Fruit fly (Drosophila melanogaster) whole organism, embryonic: ENCODE results near the gene ps.
A peak's percentile ranks its signal among the peaks of the same experiment; 100 is the strongest.

Experiments
- B-H2 ChIP-seq: fragments of 200-800 bp; sonication (Bioruptor generic); optimal IDR thresholded peaks from 2 replicates; lab custom pipeline; 2018; ENCODE audit warnings: missing biosample characterization, mild to moderate bottlenecking, missing genetic modification characterization
- CG12236 ChIP-seq: fragments of 200-800 bp; sonication (Bioruptor generic); optimal IDR thresholded peaks from 2 replicates; lab custom pipeline; 2016; ENCODE audit warnings: missing biosample characterization, missing genetic modification characterization
- CG1233 ChIP-seq: fragments of 200-800 bp; sonication (Bioruptor generic); optimal IDR thresholded peaks from 4 replicates; lab custom pipeline; 2018; ENCODE audit warnings: missing biosample characterization, mild to moderate bottlenecking, missing genetic modification characterization
- CG12659 ChIP-seq: fragments of 200-800 bp; sonication (Bioruptor generic); optimal IDR thresholded peaks from 3 replicates; lab custom pipeline; 2017; ENCODE audit warnings: mild to moderate bottlenecking, missing biosample characterization, missing genetic modification reagents, missing genetic modification characterization
- CG16779 ChIP-seq: fragments of 200-800 bp; sonication (Bioruptor generic); IDR thresholded peaks from 2 replicates; pipeline ENCODE4 v1.3.6; 2022; ENCODE audit warnings: missing biosample characterization, missing genetic modification characterization
- CG30020 ChIP-seq: fragments of 200-800 bp; optimal IDR thresholded peaks from 2 replicates; lab custom pipeline; 2019; ENCODE audit warnings: missing biosample characterization, mild to moderate bottlenecking, missing genetic modification characterization, moderate library complexity
- CG30431 ChIP-seq: fragments of 200-800 bp; sonication (Bioruptor generic); optimal IDR thresholded peaks from 2 replicates; lab custom pipeline; 2017; ENCODE audit warnings: missing biosample characterization, missing genetic modification characterization
- CG32772 ChIP-seq: fragments of 200-800 bp; sonication (Bioruptor generic); IDR thresholded peaks from 2 replicates; pipeline ENCODE4 v1.3.6; 2022; ENCODE audit warnings: missing biosample characterization, missing genetic modification characterization
- CG33557 ChIP-seq: fragments of 200-800 bp; sonication (Bioruptor generic); optimal IDR thresholded peaks from 2 replicates; lab custom pipeline; 2019; ENCODE audit warnings: missing biosample characterization, mild to moderate bottlenecking, missing genetic modification characterization, moderate library complexity
- CG3995 ChIP-seq: fragments of 200-800 bp; sonication (Bioruptor generic); optimal IDR thresholded peaks from 3 replicates; lab custom pipeline; 2016; ENCODE audit warnings: missing biosample characterization, missing genetic modification characterization
- CG4707 ChIP-seq: fragments of 200-800 bp; sonication (Bioruptor generic); optimal IDR thresholded peaks from 2 replicates; lab custom pipeline; 2018; ENCODE audit warnings: missing biosample characterization, mild to moderate bottlenecking, missing genetic modification characterization, moderate library complexity
- CG4820 ChIP-seq: fragments of 200-800 bp; sonication (Bioruptor generic); optimal IDR thresholded peaks from 3 replicates; lab custom pipeline; 2016; ENCODE audit warnings: missing biosample characterization, missing genetic modification characterization
- CG7556 ChIP-seq: fragments of 200-800 bp; sonication (Bioruptor generic); optimal IDR thresholded peaks from 2 replicates; lab custom pipeline; 2017; ENCODE audit warnings: missing biosample characterization, mild to moderate bottlenecking, missing genetic modification characterization
- CG8359 ChIP-seq: fragments of 200-800 bp; sonication (Bioruptor generic); optimal IDR thresholded peaks from 2 replicates; lab custom pipeline; 2017; ENCODE audit warnings: missing biosample characterization, mild to moderate bottlenecking, missing genetic modification characterization, borderline replicate concordance
- CG8388 ChIP-seq: fragments of 200-800 bp; sonication (Bioruptor generic); optimal IDR thresholded peaks from 2 replicates; lab custom pipeline; 2019; ENCODE audit warnings: missing biosample characterization, mild to moderate bottlenecking, missing genetic modification characterization, moderate library complexity
- CG9437 ChIP-seq: fragments of 200-800 bp; sonication (Bioruptor generic); optimal IDR thresholded peaks from 2 replicates; lab custom pipeline; 2018; ENCODE audit warnings: missing biosample characterization, mild to moderate bottlenecking, missing genetic modification characterization
- Ets65A ChIP-seq: fragments of 200-800 bp; sonication (Bioruptor generic); peaks from one replicate; lab custom pipeline; 2016; ENCODE audit warnings: missing biosample characterization, missing genetic modification characterization
- Fer1 ChIP-seq: fragments of 200-800 bp; sonication (Bioruptor generic); optimal IDR thresholded peaks from 2 replicates; lab custom pipeline; 2017; ENCODE audit warnings: missing biosample characterization, mild to moderate bottlenecking, missing genetic modification characterization
- H15 ChIP-seq: fragments of 200-800 bp; sonication (Bioruptor generic); IDR thresholded peaks from 3 replicates; pipeline ENCODE4 v1.3.6; 2022; ENCODE audit warnings: missing biosample characterization, missing genetic modification characterization
- H2.0 ChIP-seq: fragments of 200-800 bp; sonication (Bioruptor generic); IDR thresholded peaks from 2 replicates; pipeline ENCODE4 v1.3.6; 2022; ENCODE audit warnings: missing biosample characterization, missing genetic modification characterization
- HHEX ChIP-seq: fragments of 200-800 bp; sonication (Bioruptor generic); optimal IDR thresholded peaks from 3 replicates; lab custom pipeline; 2017; ENCODE audit warnings: missing biosample characterization, mild to moderate bottlenecking, missing genetic modification characterization, missing genetic modification reagents
- HLH4C ChIP-seq: fragments of 200-800 bp; sonication (Bioruptor generic); IDR thresholded peaks from 3 replicates; pipeline ENCODE4 v1.3.6; 2022; ENCODE audit warnings: missing biosample characterization, missing genetic modification characterization; ENCODE audit not compliant: partially characterized antibody
- Mad ChIP-seq: fragments of 200-800 bp; sonication (Bioruptor generic); optimal IDR thresholded peaks from 2 replicates; lab custom pipeline; 2016; ENCODE audit warnings: missing biosample characterization, missing genetic modification characterization
- Mrtf ChIP-seq: fragments of 200-800 bp; sonication (Bioruptor generic); IDR thresholded peaks from 3 replicates; pipeline ENCODE4 v1.3.6; 2022; ENCODE audit warnings: missing biosample characterization, missing genetic modification characterization
- PHDP ChIP-seq: fragments of 200-800 bp; sonication (Bioruptor generic); optimal IDR thresholded peaks from 3 replicates; lab custom pipeline; 2018; ENCODE audit warnings: missing biosample characterization, mild to moderate bottlenecking, missing genetic modification characterization, moderate library complexity
- Sox100B ChIP-seq: fragments of 200-800 bp; sonication (Bioruptor generic); optimal IDR thresholded peaks from 3 replicates; lab custom pipeline; 2018; ENCODE audit warnings: missing biosample characterization, mild to moderate bottlenecking, missing genetic modification characterization
- TFAM ChIP-seq: fragments of 200-800 bp; sonication (Bioruptor generic); optimal IDR thresholded peaks from 2 replicates; lab custom pipeline; 2017; ENCODE audit warnings: missing biosample characterization, missing genetic modification characterization, inconsistent platforms
- Tbp ChIP-seq: fragments of >200 bp; optimal IDR thresholded peaks from 2 replicates; lab custom pipeline; 2018; ENCODE audit warnings: missing biosample characterization, missing genetic modification characterization
- Trl ChIP-seq, 3 experiments: fragments of >200 bp in 2 of 3; fragments of 200-800 bp in 1 of 3; sonication (Bioruptor generic) in 1 of 3; optimal IDR thresholded peaks; 2 replicates in 1 of 3; 3 replicates in 2 of 3; lab custom pipeline; 2016 to 2017; ENCODE audit warnings: missing biosample characterization in 1 of 3, missing genetic modification characterization in 1 of 3
- Xbp1 ChIP-seq: fragments of 200-800 bp; sonication (Bioruptor generic); optimal IDR thresholded peaks from 3 replicates; lab custom pipeline; 2016; ENCODE audit warnings: missing biosample characterization, mild to moderate bottlenecking, missing genetic modification characterization
- bab2 ChIP-seq: fragments of 200-800 bp; sonication (Bioruptor generic); optimal IDR thresholded peaks from 2 replicates; lab custom pipeline; 2016; ENCODE audit warnings: missing biosample characterization, missing genetic modification characterization
- caup ChIP-seq: fragments of 200-800 bp; sonication (Bioruptor generic); optimal IDR thresholded peaks from 3 replicates; lab custom pipeline; 2017; ENCODE audit warnings: missing biosample characterization, mild to moderate bottlenecking, missing genetic modification characterization, moderate library complexity; ENCODE audit not compliant: severe bottlenecking
- corto ChIP-seq: fragments of 200-800 bp; sonication (Bioruptor generic); optimal IDR thresholded peaks from 2 replicates; lab custom pipeline; 2016; ENCODE audit warnings: missing biosample characterization, mild to moderate bottlenecking, missing genetic modification characterization, moderate library complexity
- crc ChIP-seq: fragments of 200-800 bp; sonication (Bioruptor generic); optimal IDR thresholded peaks from 2 replicates; lab custom pipeline; 2016; ENCODE audit warnings: missing biosample characterization, missing genetic modification characterization
- dan ChIP-seq: fragments of 200-800 bp; sonication (Bioruptor generic); IDR thresholded peaks from 2 replicates; pipeline ENCODE4 v1.3.6; 2022; ENCODE audit warnings: missing biosample characterization, missing genetic modification characterization
- danr ChIP-seq: fragments of 200-800 bp; sonication (Bioruptor generic); IDR thresholded peaks from 2 replicates; pipeline ENCODE4 v1.3.6; 2022; ENCODE audit warnings: missing biosample characterization, missing genetic modification characterization
- esg ChIP-seq: fragments of 200-800 bp; sonication (Bioruptor generic); conservative IDR thresholded peaks from 2 replicates; pipeline ENCODE4 v1.3.6; 2022; ENCODE audit warnings: missing biosample characterization, missing genetic modification characterization
- gfzf ChIP-seq: fragments of 200-800 bp; sonication (Bioruptor generic); optimal IDR thresholded peaks from 2 replicates; lab custom pipeline; 2016; ENCODE audit warnings: missing biosample characterization, mild to moderate bottlenecking, missing genetic modification characterization, moderate library complexity
- hkb ChIP-seq, 2 experiments: fragments of 200-800 bp in 1 of 2; fragments of >200 bp in 1 of 2; sonication (Bioruptor generic) in 1 of 2; IDR thresholded peaks in 1 of 2; optimal IDR thresholded peaks in 1 of 2; 2 replicates each; pipeline versions ENCODE4 v1.3.6 to Lab custom; 2017 to 2022; ENCODE audit warnings: missing biosample characterization in 1 of 2, missing genetic modification characterization in 1 of 2
- ind ChIP-seq: fragments of 200-800 bp; sonication (Bioruptor generic); optimal IDR thresholded peaks from 3 replicates; lab custom pipeline; 2016; ENCODE audit warnings: missing biosample characterization, missing genetic modification characterization
- klu ChIP-seq: fragments of 200-800 bp; sonication (Bioruptor generic); IDR thresholded peaks from 2 replicates; pipeline ENCODE4 v1.3.6; 2022; ENCODE audit warnings: missing biosample characterization, missing genetic modification characterization
- knrl ChIP-seq: fragments of 200-800 bp; sonication (Bioruptor generic); IDR thresholded peaks from 3 replicates; pipeline ENCODE4 v1.3.6; 2022; ENCODE audit warnings: missing biosample characterization, missing genetic modification characterization; ENCODE audit not compliant: partially characterized antibody
- lab ChIP-seq: fragments of 200-800 bp; sonication (Bioruptor generic); optimal IDR thresholded peaks from 3 replicates; lab custom pipeline; 2017; ENCODE audit warnings: missing biosample characterization, missing genetic modification characterization, mild to moderate bottlenecking, moderate library complexity, missing genetic modification reagents
- mam ChIP-seq: fragments of 200-800 bp; sonication (Bioruptor generic); optimal IDR thresholded peaks from 3 replicates; lab custom pipeline; 2016; ENCODE audit warnings: missing biosample characterization, missing genetic modification characterization
- nerfin-2 ChIP-seq: fragments of 200-800 bp; sonication (Bioruptor generic); IDR thresholded peaks from 2 replicates; pipeline ENCODE4 v1.3.6; 2022; ENCODE audit warnings: missing biosample characterization, missing genetic modification characterization; ENCODE audit not compliant: partially characterized antibody
- peb ChIP-seq: fragments of 200-800 bp; sonication (Bioruptor generic); IDR thresholded peaks from 2 replicates; pipeline ENCODE4 v1.3.6; 2022; ENCODE audit warnings: missing biosample characterization, missing genetic modification characterization
- sim ChIP-seq: fragments of 200-800 bp; sonication (Bioruptor generic); IDR thresholded peaks from 2 replicates; pipeline ENCODE4 v1.3.6; 2022; ENCODE audit warnings: missing biosample characterization, missing genetic modification characterization
- stc ChIP-seq: fragments of 200-800 bp; sonication (Bioruptor generic); IDR thresholded peaks from 2 replicates; pipeline ENCODE4 v1.3.6; 2022; ENCODE audit warnings: missing biosample characterization, missing genetic modification characterization
- tll ChIP-seq, 2 experiments: fragments of 200-800 bp in 1 of 2; fragments of >200 bp in 1 of 2; sonication (Bioruptor generic) in 1 of 2; optimal IDR thresholded peaks; 2 replicates each; lab custom pipeline; 2017 to 2019; ENCODE audit warnings: missing biosample characterization in 2 of 2, missing genetic modification characterization in 2 of 2, mild to moderate bottlenecking in 1 of 2, moderate library complexity in 1 of 2
- usp ChIP-seq: fragments of >200 bp; optimal IDR thresholded peaks from 2 replicates; lab custom pipeline; 2017; ENCODE audit warnings: missing biosample characterization, missing genetic modification characterization

Gene ps

dm6 chr3R:9502416-9502763 lies 84.7 kb downstream of the ps start, which contains the start of gene RhoL (continued):
- no peak for TF ChIP-seq CG12236 (GFP tag; lab: Kevin White, UChicago)
- TF ChIP-seq bab2 (GFP tag; lab: Kevin White, UChicago), result no peak
- no peak for TF ChIP-seq nerfin-2 (GFP tag; lab: Robert Waterston, UW)
- peak; percentile 93 for TF ChIP-seq Trl (optimal IDR thresholded peaks at IDR 0.05; lab: Kevin White, UChicago)
- TF ChIP-seq Trl (GFP tag; optimal IDR thresholded peaks at IDR 0.05; lab: Kevin White, UChicago), result peak; percentile 38
- TF ChIP-seq Sox100B (GFP tag; lab: Kevin White, UChicago), result no peak
- TF ChIP-seq usp (GFP tag; lab: Kevin White, UChicago), result no peak
- no peak for TF ChIP-seq peb
- no peak for TF ChIP-seq CG30020
- no peak for TF ChIP-seq CG4820 (GFP tag; lab: Kevin White, UChicago)
- TF ChIP-seq CG12659 (GFP tag; lab: Kevin White, UChicago), result peak; percentile 17
- no peak for TF ChIP-seq CG33557 (GFP tag; lab: Kevin White, UChicago)
- no peak for TF ChIP-seq caup
- TF ChIP-seq Mrtf, result no peak
- TF ChIP-seq CG4707 (GFP tag; lab: Kevin White, UChicago), result peak; percentile 36
- TF ChIP-seq CG8388 (GFP tag; lab: Kevin White, UChicago), result no peak
- TF ChIP-seq PHDP (tag; lab: Kevin White, UChicago), result no peak
- no peak for TF ChIP-seq gfzf
- no peak for TF ChIP-seq CG32772 (GFP tag; lab: Robert Waterston, UW)
- no peak for TF ChIP-seq danr (GFP tag; lab: Robert Waterston, UW)
- TF ChIP-seq HHEX (GFP tag; lab: Kevin White, UChicago), result peak; percentile 36
- TF ChIP-seq CG3995 (GFP tag; lab: Kevin White, UChicago), result no peak
- TF ChIP-seq TFAM (GFP tag; lab: Kevin White, UChicago), result no peak
- no peak for TF ChIP-seq CG7556 (GFP tag; lab: Kevin White, UChicago)
- no peak for TF ChIP-seq tll (GFP tag; optimal IDR thresholded peaks at IDR 0.05; lab: Kevin White, UChicago)
- no peak for TF ChIP-seq H2.0
- peak; percentile 49; the same call in 1 of the 2 replicates for TF ChIP-seq CG16779
- TF ChIP-seq Ets65A (GFP tag; lab: Kevin White, UChicago), result no peak
- TF ChIP-seq sim (GFP tag; lab: Robert Waterston, UW), result no peak
- peak; percentile 11 for TF ChIP-seq CG8359 (GFP tag; lab: Kevin White, UChicago)
- TF ChIP-seq lab (GFP tag; lab: Kevin White, UChicago), result peak; percentile 60
- no peak for TF ChIP-seq Mad
- no peak for TF ChIP-seq esg (GFP tag; lab: Robert Waterston, UW)
- no peak for TF ChIP-seq dan (GFP tag; lab: Robert Waterston, UW)
- TF ChIP-seq HLH4C (GFP tag; lab: Robert Waterston, UW), result peak; percentile 50; the same call in 1 of the 3 replicates
- no peak for TF ChIP-seq Tbp
- no peak for TF ChIP-seq H15 (GFP tag; lab: Robert Waterston, UW)
- no peak for TF ChIP-seq stc (GFP tag; lab: Robert Waterston, UW)
- peak; percentile 51 for TF ChIP-seq Fer1 (GFP tag; lab: Kevin White, UChicago)
- no peak for TF ChIP-seq crc (GFP tag; lab: Kevin White, UChicago)
- TF ChIP-seq corto, result no peak
- no peak for TF ChIP-seq CG1233 (GFP tag; lab: Kevin White, UChicago)
- TF ChIP-seq knrl (GFP tag; lab: Robert Waterston, UW), result no peak
- no peak for TF ChIP-seq hkb (optimal IDR thresholded peaks at IDR 0.05; lab: Kevin White, UChicago)
- TF ChIP-seq hkb (GFP tag; IDR thresholded peaks at IDR 0.05; lab: Robert Waterston, UW), result peak; percentile 67; the same call in 1 of the 2 replicates
- peak; percentile 21 for TF ChIP-seq Xbp1
- TF ChIP-seq CG9437, result no peak
- TF ChIP-seq ind (GFP tag; lab: Kevin White, UChicago), result no peak
- no peak for TF ChIP-seq CG30431 (GFP tag; lab: Kevin White, UChicago)
- no peak for TF ChIP-seq mam (GFP tag; lab: Kevin White, UChicago)
- TF ChIP-seq klu (GFP tag; lab: Robert Waterston, UW), result no peak
- TF ChIP-seq B-H2 (GFP tag; lab: Kevin White, UChicago), result peak; percentile 47
